Fruit fly (Drosophila melanogaster) whole organism, wandering third instar larva: ENCODE data around the gene dlg1.

ENCODE experiments used
- Hr78 ChIP-seq: fragments of >200 bp; optimal IDR thresholded peaks from 2 replicates; lab custom pipeline; 2017; ENCODE audit warnings: missing biosample characterization, missing genetic modification characterization
- Jra ChIP-seq: sonication (Bioruptor generic); optimal IDR thresholded peaks from 2 replicates; lab custom pipeline; 2016; ENCODE audit warnings: missing biosample characterization, missing genetic modification characterization
- Myc ChIP-seq: fragments of >200 bp; optimal IDR thresholded peaks from 2 replicates; lab custom pipeline; 2017
- Vsx2 ChIP-seq: fragments of 200-300, 225-300 bp; sonication (Bioruptor generic); optimal IDR thresholded peaks from 2 replicates; lab custom pipeline; 2018; ENCODE audit warnings: missing biosample characterization, missing genetic modification characterization; ENCODE audit not compliant: partially characterized antibody
- dsf ChIP-seq: sonication (Bioruptor generic); optimal IDR thresholded peaks from 2 replicates; lab custom pipeline; 2016; ENCODE audit warnings: missing biosample characterization, missing genetic modification characterization, borderline replicate concordance
- ey ChIP-seq: fragments of 200-800 bp; sonication (Bioruptor generic); optimal IDR thresholded peaks from 2 replicates; lab custom pipeline; 2016; ENCODE audit warnings: missing biosample characterization, missing genetic modification characterization
- fru ChIP-seq: fragments of 200-800 bp; sonication (Bioruptor generic); optimal IDR thresholded peaks from 3 replicates; lab custom pipeline; 2016; ENCODE audit warnings: missing biosample characterization, mild to moderate bottlenecking, missing genetic modification characterization
- h ChIP-seq: fragments of 200-800 bp; sonication (Bioruptor generic); optimal IDR thresholded peaks from 3 replicates; lab custom pipeline; 2016; ENCODE audit warnings: missing biosample characterization, mild to moderate bottlenecking, missing genetic modification characterization
- sv ChIP-seq: fragments of 200-800 bp; sonication (Bioruptor generic); optimal IDR thresholded peaks from 3 replicates; lab custom pipeline; 2016; ENCODE audit warnings: missing biosample characterization, missing genetic modification characterization
- usp ChIP-seq: fragments of >200 bp; optimal IDR thresholded peaks from 2 replicates; lab custom pipeline; 2017; ENCODE audit warnings: missing biosample characterization, missing genetic modification characterization

dm6 chrX:11351351-11351750 lies 18.1 kb upstream of the dlg1 start:
- TF ChIP-seq fru, result peak; percentile 92
- TF ChIP-seq usp, result no peak
- peak; percentile 95 for TF ChIP-seq h (GFP tag; lab: Kevin White, UChicago)
- peak; percentile 95 for TF ChIP-seq ey (GFP tag; lab: Kevin White, UChicago)
- TF ChIP-seq Hr78, result no peak
- no peak for TF ChIP-seq dsf (GFP tag; lab: Kevin White, UChicago)
- TF ChIP-seq Vsx2 (GFP tag; lab: Kevin White, UChicago), result no peak
- peak; percentile 71 for TF ChIP-seq Jra (GFP tag; lab: Kevin White, UChicago)
- TF ChIP-seq sv (GFP tag; lab: Kevin White, UChicago), result peak; percentile 79
- no peak for TF ChIP-seq Myc (lab: Kevin White, UChicago)
